Worm (Caenorhabditis elegans) whole organism, midembryonic: Measurements from ENCODE around the gene Y26E6A.3.

ENCODE experiments used
- T22C8.4 ChIP-seq: fragments of 200-800 bp; sonication (Bioruptor generic); IDR thresholded peaks from 2 replicates; pipeline ENCODE4 v1.3.6; 2022; ENCODE audit warnings: missing genetic modification characterization, missing compliant biosample characterization
- flt-1 ChIP-seq: fragments of 200-800 bp; sonication (Bioruptor generic); IDR thresholded peaks from 2 replicates; pipeline ENCODE4 v1.3.6; 2022; ENCODE audit warnings: missing genetic modification characterization, missing compliant biosample characterization
- med-1 ChIP-seq: sonication (generic microtip); optimal IDR thresholded peaks from 2 replicates; lab custom pipeline; 2017; ENCODE audit warnings: missing genetic modification characterization, mild to moderate bottlenecking, missing compliant biosample characterization, antibody characterized with exemption, missing genetic modification reagents; ENCODE audit not compliant: insufficient read depth
- tab-1 ChIP-seq: fragments of 200-800 bp; sonication (Bioruptor generic); IDR thresholded peaks from 2 replicates; pipeline ENCODE4 v1.3.6; 2022; ENCODE audit warnings: missing genetic modification characterization, missing compliant biosample characterization
- ztf-23 ChIP-seq: fragments of 200-800 bp; sonication (Bioruptor generic); IDR thresholded peaks from 2 replicates; pipeline ENCODE4 v1.3.6; 2022; ENCODE audit warnings: missing genetic modification reagents, missing genetic modification characterization, missing compliant biosample characterization
- ztf-29 ChIP-seq: fragments of 200-800 bp; sonication (Bioruptor generic); IDR thresholded peaks from 2 replicates; pipeline ENCODE4 v1.3.6; 2022; ENCODE audit warnings: missing genetic modification reagents, missing genetic modification characterization, missing compliant biosample characterization

ce11 chrX:13944184-13944583 lies 34.4 kb upstream of the Y26E6A.3 start:
- no peak for TF ChIP-seq ztf-23 (GFP tag; lab: Robert Waterston, UW)
- no peak for TF ChIP-seq med-1 (GFP tag; lab: Kevin White, UChicago)
- no peak for TF ChIP-seq flt-1 (GFP tag; lab: Robert Waterston, UW)
- TF ChIP-seq ztf-29 (GFP tag; lab: Robert Waterston, UW) = no peak
- no peak for TF ChIP-seq tab-1 (GFP tag; lab: Robert Waterston, UW)
- TF ChIP-seq T22C8.4 = no peak
